Fruit fly (Drosophila melanogaster): ENCODE data around the gene CG7879.

DNA sequence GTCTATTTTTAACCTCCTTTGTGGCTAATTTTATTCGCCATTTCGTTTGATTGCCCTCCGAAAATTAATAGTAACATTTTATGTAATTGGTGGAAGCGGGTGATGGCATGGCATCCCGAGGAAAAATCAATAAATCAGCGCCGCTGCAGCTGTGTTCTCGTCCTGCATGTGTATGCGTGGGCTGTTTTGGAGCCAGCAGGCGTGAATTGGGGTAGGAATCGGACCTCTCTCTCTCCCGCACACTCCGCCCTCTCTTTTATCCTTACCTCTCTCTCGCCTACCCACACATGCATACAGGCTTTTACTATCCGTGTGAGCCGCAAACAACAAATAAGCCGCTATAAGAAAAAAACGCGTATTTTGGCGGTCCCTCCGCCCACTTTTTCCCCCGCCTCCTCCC is 8.9 kb upstream of the CG7879 start:
- no peak for TF ChIP-seq Myc (optimal IDR thresholded peaks at IDR 0.05)
- TF ChIP-seq Sin3A (optimal IDR thresholded peaks at IDR 0.05), result no peak
- no peak for TF ChIP-seq psq (optimal IDR thresholded peaks at IDR 0.05)
- no peak for TF ChIP-seq h (optimal IDR thresholded peaks at IDR 0.05)
- TF ChIP-seq insv (optimal IDR thresholded peaks at IDR 0.05), result no peak

All from Kc167 (cell line).